Worm (Caenorhabditis elegans): ENCODE measurements around the gene T17A3.12.
A peak's percentile ranks its signal among the peaks of the same experiment; 100 is the strongest.

Gene T17A3.12

DNA sequence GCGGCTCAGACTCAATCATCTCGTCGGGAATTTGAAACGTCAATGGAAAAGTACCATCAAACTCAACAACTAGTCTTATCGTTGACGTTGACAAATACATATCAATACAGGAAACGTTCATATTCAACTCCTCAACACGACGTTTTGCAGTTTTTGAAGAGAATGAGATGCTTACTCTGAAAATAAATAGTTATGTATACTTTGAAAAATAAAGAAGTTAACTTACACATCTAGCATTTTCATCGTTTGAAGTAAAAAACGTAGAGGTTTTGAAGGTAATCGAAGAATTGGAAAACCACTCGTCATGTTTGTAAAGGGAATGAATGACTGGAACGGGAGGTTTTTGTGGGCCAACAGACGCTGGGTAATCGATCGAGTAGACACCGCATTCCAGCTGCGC lies 4.1 kb downstream of the T17A3.12 start, which contains the start of gene fbxb-81:
Gene fbxb-81 (minus strand): TSS at position 314 of the 400 bp plus-strand sequence.
- TF ChIP-seq unc-98 (GFP tag; IDR thresholded peaks at IDR 0.05) (no peak), aly-2 (tag; optimal IDR thresholded peaks at IDR 0.05) (no peak), isw-1 (GFP tag; IDR thresholded peaks at IDR 0.05) (no peak), snu-23 (GFP tag; optimal IDR thresholded peaks at IDR 0.05) (no peak), blmp-1 (tag; optimal IDR thresholded peaks at IDR 0.05) (no peak), fkh-10 (GFP tag; optimal IDR thresholded peaks at IDR 0.05) (no peak), pax-3 (tag; optimal IDR thresholded peaks at IDR 0.05) (no peak), efl-3 (GFP tag; optimal IDR thresholded peaks at IDR 0.05) (no peak), C04F5.9 (tag; optimal IDR thresholded peaks at IDR 0.05) (no peak), nhr-237 (tag; optimal IDR thresholded peaks at IDR 0.05) (no peak), snpc-4 (tag; optimal IDR thresholded peaks at IDR 0.05) (no peak), elt-2 (tag; optimal IDR thresholded peaks at IDR 0.05) (no peak), sptf-1 (tag; optimal IDR thresholded peaks at IDR 0.05) (no peak), dsc-1 (tag; optimal IDR thresholded peaks at IDR 0.05) (no peak), C16A3.4 (tag; optimal IDR thresholded peaks at IDR 0.05) (no peak), aha-1 (tag; optimal IDR thresholded peaks at IDR 0.05) (no peak)

DNA sequence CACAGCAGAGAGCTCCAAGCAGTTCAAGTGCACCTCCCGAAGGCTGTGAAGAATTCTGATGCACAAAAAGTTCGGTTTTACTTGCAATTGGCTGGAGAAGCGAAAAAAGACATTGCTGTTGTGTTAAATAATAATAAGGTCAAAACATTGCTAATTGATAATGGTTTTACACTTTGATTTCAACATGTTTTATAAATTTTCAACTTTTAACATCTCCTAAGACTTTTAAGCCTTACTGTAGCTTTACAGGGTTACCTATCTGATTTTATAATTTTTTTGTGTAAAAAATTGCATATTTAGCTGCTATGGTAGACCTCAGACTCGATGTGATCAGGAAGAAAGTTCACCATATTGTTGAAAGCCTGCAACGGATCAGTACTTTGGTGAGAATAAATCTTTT lies 10.8 kb downstream of the T17A3.12 start, which contains the start of gene pals-25:
Gene pals-25 (plus strand): TSS at position 301 of the 400 bp plus-strand sequence.
- TF ChIP-seq jun-1 (tag; optimal IDR thresholded peaks at IDR 0.05) (no peak), nhr-28 (tag; optimal IDR thresholded peaks at IDR 0.05) (no peak), elt-2 (tag; optimal IDR thresholded peaks at IDR 0.05) (no peak), ceh-90 (tag; optimal IDR thresholded peaks at IDR 0.05) (no peak), lsy-2 (tag; optimal IDR thresholded peaks at IDR 0.05) (no peak), elt-3 (tag; optimal IDR thresholded peaks at IDR 0.05) (no peak), snpc-4 (tag; optimal IDR thresholded peaks at IDR 0.05) (no peak), tbx-2 (tag; optimal IDR thresholded peaks at IDR 0.05) (no peak), efl-1 (optimal IDR thresholded peaks at IDR 0.05) (no peak), efl-1 (GFP tag; optimal IDR thresholded peaks at IDR 0.05 in 1 of 2) (no peak), sox-4 (tag; optimal IDR thresholded peaks at IDR 0.05) (no peak), egl-13 (tag; optimal IDR thresholded peaks at IDR 0.05) (no peak)

DNA sequence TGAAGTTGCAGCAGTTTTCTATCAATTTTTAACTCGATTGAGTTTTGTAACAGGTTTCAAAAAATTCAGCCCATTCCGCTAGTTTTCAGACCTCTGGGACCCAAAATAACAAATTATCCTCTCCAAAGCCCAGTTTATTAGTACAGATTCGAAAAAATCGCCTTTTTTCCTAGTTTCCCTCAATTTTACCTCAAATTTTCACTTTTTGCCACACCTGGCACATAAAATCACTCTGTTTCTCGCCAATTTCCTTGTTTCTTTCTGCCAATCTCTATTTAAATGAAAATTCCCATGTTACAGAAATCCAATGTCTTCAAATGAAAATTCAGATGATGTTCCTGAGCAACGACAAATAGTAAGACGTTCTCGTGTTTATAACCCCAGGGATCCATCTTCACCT lies 12.9 kb downstream of the T17A3.12 start, which contains the start of gene pals-22:
Gene pals-22 (plus strand): TSS at position 301 of the 400 bp plus-strand sequence.
- no peak for TF ChIP-seq fkh-4 (tag; optimal IDR thresholded peaks at IDR 0.05; ENCODE audit: borderline replicate concordance)
- TF ChIP-seq C16A3.4 (tag; optimal IDR thresholded peaks at IDR 0.05) = no peak
- no peak for TF ChIP-seq alr-1 (tag; optimal IDR thresholded peaks at IDR 0.05; ENCODE audit: borderline replicate concordance)
- no peak for TF ChIP-seq rnt-1 (tag; optimal IDR thresholded peaks at IDR 0.05)
- no peak for TF ChIP-seq hlh-4 (tag; optimal IDR thresholded peaks at IDR 0.05)
- TF ChIP-seq tlp-1 (tag; optimal IDR thresholded peaks at IDR 0.05) = no peak
- no peak for TF ChIP-seq egl-13 (tag; optimal IDR thresholded peaks at IDR 0.05)
- no peak for TF ChIP-seq swsn-7 (tag; optimal IDR thresholded peaks at IDR 0.05)
- no peak for TF ChIP-seq elt-3 (tag; optimal IDR thresholded peaks at IDR 0.05)
- no peak for TF ChIP-seq sox-4 (tag; optimal IDR thresholded peaks at IDR 0.05)

DNA sequence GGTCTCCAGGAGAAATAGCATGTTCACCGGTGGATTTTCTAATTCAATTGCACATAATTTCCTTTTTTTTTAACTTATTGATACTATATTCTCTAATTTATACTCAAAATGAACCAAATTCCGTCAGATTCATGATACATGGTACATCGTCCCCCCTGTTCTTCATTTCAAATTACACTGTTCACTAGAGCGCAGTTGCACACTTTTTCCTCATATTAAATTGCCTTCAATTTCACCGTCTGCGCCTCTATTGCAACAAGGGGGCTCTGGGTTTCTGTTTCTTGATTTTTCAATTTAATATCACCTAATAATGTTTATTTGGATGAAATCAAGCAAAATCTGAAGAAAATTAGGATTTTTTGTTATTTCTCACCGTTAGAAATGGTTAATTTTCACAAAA lies 13.4 kb downstream of the T17A3.12 start:
- TF ChIP-seq Y116A8C.19 (tag; optimal IDR thresholded peaks at IDR 0.05; ENCODE audit: borderline replicate concordance) (no peak), fkh-10 (GFP tag; optimal IDR thresholded peaks at IDR 0.05) (no peak), skn-1 (tag; optimal IDR thresholded peaks at IDR 0.05) (peak; percentile 11), C16A3.4 (tag; optimal IDR thresholded peaks at IDR 0.05) (peak; percentile 71), nhr-90 (tag; optimal IDR thresholded peaks at IDR 0.05; ENCODE audit: poor library complexity) (no peak), sptf-1 (tag; optimal IDR thresholded peaks at IDR 0.05) (no peak), lin-14 (GFP tag; optimal IDR thresholded peaks at IDR 0.05) (peak; percentile 77), ceh-90 (tag; optimal IDR thresholded peaks at IDR 0.05) (no peak), fos-1 (tag; optimal IDR thresholded peaks at IDR 0.05) (no peak), hlh-17 (GFP tag; optimal IDR thresholded peaks at IDR 0.05; ENCODE audit: borderline replicate concordance) (no peak), mab-9 (GFP tag; IDR thresholded peaks at IDR 0.05) (no peak), nhr-12 (tag; optimal IDR thresholded peaks at IDR 0.05) (no peak), mep-1 (tag; optimal IDR thresholded peaks at IDR 0.05) (peak; percentile 79), ceh-88 (GFP tag; IDR thresholded peaks at IDR 0.05) (no peak), lin-39 (tag; optimal IDR thresholded peaks at IDR 0.05) (no peak), nhr-237 (tag; optimal IDR thresholded peaks at IDR 0.05) (no peak), pag-3 (tag; optimal IDR thresholded peaks at IDR 0.05; ENCODE audit: borderline replicate concordance, insufficient read depth) (no peak), fkh-4 (tag; optimal IDR thresholded peaks at IDR 0.05; ENCODE audit: borderline replicate concordance) (no peak), zip-4 (GFP tag; optimal IDR thresholded peaks at IDR 0.05) (no peak), ets-5 (GFP tag; IDR thresholded peaks at IDR 0.05) (no peak), nhr-77 (tag; optimal IDR thresholded peaks at IDR 0.05) (no peak), efl-3 (GFP tag; optimal IDR thresholded peaks at IDR 0.05) (no peak), irx-1 (tag; optimal IDR thresholded peaks at IDR 0.05) (peak; percentile 9)

Data from whole organism, L1 larva.